Fruit fly (Drosophila melanogaster) whole organism, pupa: ENCODE data around the gene Trxr2.

Experiments
- CG10348 ChIP-seq: fragments of 200-800 bp; sonication (Bioruptor generic); IDR thresholded peaks from 2 replicates; pipeline ENCODE4 v1.3.6; 2022; ENCODE audit warnings: missing biosample characterization, missing genetic modification characterization
- CG13204 ChIP-seq: fragments of 200-800 bp; sonication (Bioruptor generic); optimal IDR thresholded peaks from 2 replicates; lab custom pipeline; 2018; ENCODE audit warnings: missing biosample characterization, mild to moderate bottlenecking, missing genetic modification characterization, moderate library complexity
- CG15710 ChIP-seq: fragments of 200-800 bp; sonication (Bioruptor generic); optimal IDR thresholded peaks from 2 replicates; lab custom pipeline; 2018; ENCODE audit warnings: missing biosample characterization, mild to moderate bottlenecking, missing genetic modification characterization, moderate library complexity
- CG32121 ChIP-seq: fragments of 200-800 bp; sonication (Bioruptor generic); IDR thresholded peaks from 2 replicates; pipeline ENCODE4 v1.3.6; 2022; ENCODE audit warnings: missing biosample characterization, missing genetic modification characterization
- CG34367 ChIP-seq: fragments of 200-800 bp; sonication (Bioruptor generic); optimal IDR thresholded peaks from 2 replicates; lab custom pipeline; 2018; ENCODE audit warnings: missing biosample characterization, mild to moderate bottlenecking, missing genetic modification characterization
- CG9948 ChIP-seq: fragments of 200-800 bp; sonication (Bioruptor generic); optimal IDR thresholded peaks from 2 replicates; lab custom pipeline; 2018; ENCODE audit warnings: missing biosample characterization, mild to moderate bottlenecking, missing genetic modification characterization, moderate library complexity
- EcR ChIP-seq: fragments of 200-800 bp; sonication (Bioruptor generic); optimal IDR thresholded peaks from 3 replicates; lab custom pipeline; 2019; ENCODE audit warnings: missing biosample characterization, missing genetic modification characterization, mild to moderate bottlenecking, moderate library complexity, missing genetic modification reagents
- Pif1B ChIP-seq: fragments of 200-800 bp; sonication (Bioruptor generic); optimal IDR thresholded peaks from 3 replicates; lab custom pipeline; 2016; ENCODE audit warnings: missing biosample characterization, missing genetic modification characterization

DNA sequence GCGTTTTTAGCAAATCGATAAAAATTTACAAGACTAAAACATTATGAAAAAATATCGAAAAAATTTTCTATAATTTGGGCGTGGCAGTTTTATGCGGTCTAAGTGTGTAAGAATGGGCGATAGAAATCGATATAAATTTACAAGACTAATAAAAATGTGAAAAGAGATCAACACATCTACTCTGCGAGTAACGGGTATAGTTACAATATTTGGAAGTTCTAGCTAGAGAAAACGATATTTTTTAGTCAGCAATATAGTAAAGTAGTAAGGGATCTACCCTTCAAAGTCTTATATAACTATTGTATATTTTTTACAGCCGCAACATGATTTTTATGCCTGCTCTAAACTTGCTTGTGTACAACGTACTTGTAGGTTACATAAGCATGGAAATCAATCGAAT lies 1.9 kb upstream of the Trxr2 start, which contains the start of gene CG11404:
- no peak for TF ChIP-seq CG15710 (tag; lab: Kevin White, UChicago)
- TF ChIP-seq CG32121 = no peak
- TF ChIP-seq CG10348 (GFP tag; lab: Robert Waterston, UW) = no peak
- TF ChIP-seq CG9948 (tag; lab: Kevin White, UChicago) = no peak
- no peak for TF ChIP-seq CG34367 (tag; lab: Kevin White, UChicago)
- no peak for TF ChIP-seq CG13204
- TF ChIP-seq Pif1B (GFP tag; lab: Kevin White, UChicago) = no peak
- TF ChIP-seq EcR (GFP tag; lab: Kevin White, UChicago) = no peak
